Worm (Caenorhabditis elegans) whole organism, late embryonic: ENCODE measurements around the gene hot-6.

Source experiments
- C38D4.7 ChIP-seq: fragments of 200-800 bp; sonication (Bioruptor generic); optimal IDR thresholded peaks from 2 replicates; lab custom pipeline; 2018; ENCODE audit warnings: mild to moderate bottlenecking, missing genetic modification characterization, moderate library complexity, missing compliant biosample characterization
- F13H6.1 ChIP-seq: sonication (generic microtip); optimal IDR thresholded peaks from 2 replicates; lab custom pipeline; 2016; ENCODE audit warnings: missing genetic modification characterization, missing compliant biosample characterization
- ets-4 ChIP-seq: sonication (generic microtip); optimal IDR thresholded peaks from 2 replicates; lab custom pipeline; 2016; ENCODE audit warnings: missing genetic modification characterization, missing compliant biosample characterization
- hlh-8 ChIP-seq: sonication (generic microtip); optimal IDR thresholded peaks from 2 replicates; lab custom pipeline; 2016; ENCODE audit warnings: missing genotype, missing genetic modification characterization, missing compliant biosample characterization
- pqm-1 ChIP-seq: sonication (generic microtip); optimal IDR thresholded peaks from 2 replicates; lab custom pipeline; 2016; ENCODE audit warnings: missing genetic modification characterization, missing compliant biosample characterization
- pros-1 ChIP-seq: fragments of 150-350 bp; optimal IDR thresholded peaks from 2 replicates; lab custom pipeline; 2014; ENCODE audit warnings: missing biosample characterization, missing genetic modification reagents, missing genetic modification characterization
- rnt-1 ChIP-seq: sonication (generic microtip); optimal IDR thresholded peaks from 2 replicates; lab custom pipeline; 2016; ENCODE audit warnings: missing genetic modification characterization, missing compliant biosample characterization
- unc-3 ChIP-seq, 2 experiments: fragments of 200-800 bp in 1 of 2; sonication (Bioruptor generic) in 1 of 2; sonication (generic microtip) in 1 of 2; conservative IDR thresholded peaks in 1 of 2; optimal IDR thresholded peaks in 1 of 2; 2 replicates each; pipeline versions ENCODE4 v1.3.6 to Lab custom; 2016 to 2022; ENCODE audit warnings: missing compliant biosample characterization in 2 of 2, missing genetic modification characterization in 2 of 2, missing genetic modification reagents in 1 of 2
- ztf-16 ChIP-seq: sonication (generic microtip); optimal IDR thresholded peaks from 2 replicates; lab custom pipeline; 2017; ENCODE audit warnings: missing genetic modification characterization, missing compliant biosample characterization

DNA sequence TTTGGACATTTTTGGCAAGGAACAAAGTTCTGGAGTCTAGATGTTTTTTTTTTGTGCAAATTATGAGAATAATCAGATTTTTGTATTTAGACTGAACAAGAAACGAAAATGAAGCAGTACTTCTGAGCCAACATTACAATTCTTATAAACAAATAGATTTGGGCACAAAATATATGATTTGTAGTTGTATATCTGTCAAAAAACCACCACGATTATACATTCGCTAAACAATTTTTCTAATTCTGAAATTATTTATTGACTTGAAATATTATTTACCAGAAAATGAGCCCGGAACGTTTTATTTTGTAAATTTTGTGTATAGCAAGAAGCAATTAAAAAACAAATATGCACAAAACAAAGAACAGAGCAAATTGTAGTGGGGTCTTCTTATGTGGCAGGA is 48.7 kb upstream of the hot-6 start:
- TF ChIP-seq F13H6.1 (tag; lab: Kevin White, UChicago) (no peak), hlh-8 (tag; lab: Kevin White, UChicago) (no peak), unc-3 (GFP tag; conservative IDR thresholded peaks at IDR 0.05; lab: Robert Waterston, UW) (no peak), unc-3 (tag; optimal IDR thresholded peaks at IDR 0.05; lab: Kevin White, UChicago) (no peak), C38D4.7 (GFP tag; lab: Kevin White, UChicago) (no peak), rnt-1 (tag; lab: Kevin White, UChicago) (no peak), ets-4 (tag; lab: Kevin White, UChicago) (no peak), pqm-1 (tag; lab: Kevin White, UChicago) (no peak), ztf-16 (tag; lab: Kevin White, UChicago) (no peak), pros-1 (no peak)
